Worm (Caenorhabditis elegans): ENCODE results near the gene F46B6.12.

F46B6.12 gene

DNA sequence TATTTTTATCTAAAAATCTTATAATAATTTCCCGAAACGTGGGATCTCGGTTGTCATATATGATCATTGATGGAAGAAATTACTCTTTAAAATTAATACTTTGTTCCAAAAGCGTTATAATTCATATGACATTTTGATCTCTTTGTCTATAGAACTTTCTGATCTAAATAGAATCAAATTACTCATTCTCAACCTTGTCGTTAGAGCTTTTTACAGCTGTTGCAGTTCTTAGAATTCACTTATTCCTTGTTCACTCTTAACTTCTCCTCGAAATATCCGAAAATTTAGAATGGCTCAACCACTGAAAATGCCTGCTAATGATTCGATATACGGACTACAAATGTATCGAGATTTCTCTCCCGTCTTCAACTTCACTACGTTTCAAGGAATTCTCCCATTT, 35.5 kb upstream of the F46B6.12 start, which contains the start of gene sru-29:
sru-29 (plus strand) TSS at position 301 of the 400 bp plus-strand sequence.
- TF ChIP-seq mxl-3 (GFP tag; optimal IDR thresholded peaks at IDR 0.05) (no peak), unc-62 (GFP tag; optimal IDR thresholded peaks at IDR 0.05 in 1 of 2) (no peak), unc-62 (tag; optimal IDR thresholded peaks at IDR 0.05) (no peak), ztf-7 (tag; optimal IDR thresholded peaks at IDR 0.05) (no peak), nhr-6 (tag; optimal IDR thresholded peaks at IDR 0.05) (no peak), ceh-20 (GFP tag; IDR thresholded peaks at IDR 0.05) (no peak), zip-2 (tag; optimal IDR thresholded peaks at IDR 0.05) (no peak), egl-43 (GFP tag; IDR thresholded peaks at IDR 0.05) (no peak), daf-19 (GFP tag; conservative IDR thresholded peaks at IDR 0.05) (no peak), nhr-28 (tag; optimal IDR thresholded peaks at IDR 0.05) (no peak), nhr-77 (tag; optimal IDR thresholded peaks at IDR 0.05) (no peak), lsy-2 (tag; optimal IDR thresholded peaks at IDR 0.05) (no peak), spr-1 (tag; optimal IDR thresholded peaks at IDR 0.05) (no peak), tra-1 (GFP tag; IDR thresholded peaks at IDR 0.05) (no peak)

DNA sequence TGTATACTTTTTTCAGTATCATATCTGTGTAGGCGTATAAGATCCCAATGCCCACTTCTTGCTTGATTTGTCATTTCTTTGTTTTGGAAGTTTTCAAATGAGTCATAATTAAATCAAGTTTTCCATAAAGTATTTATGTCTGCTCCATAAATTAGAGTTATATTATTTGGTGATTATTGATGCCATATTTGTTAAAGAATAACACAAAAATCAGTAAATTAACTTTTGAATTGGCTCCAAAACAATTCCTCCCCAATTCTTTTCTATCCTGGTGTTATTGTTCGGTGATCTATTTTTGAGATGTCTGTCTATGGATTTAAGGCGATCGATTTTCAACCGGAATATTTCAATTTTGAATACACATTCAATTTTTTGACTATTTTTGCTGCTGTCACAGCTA, 29.5 kb upstream of the F46B6.12 start, which contains the start of gene sru-37:
sru-37 (plus strand) TSS at position 301 of the 400 bp plus-strand sequence.
- TF ChIP-seq ceh-32 (tag; optimal IDR thresholded peaks at IDR 0.05; ENCODE audit: poor library complexity): no peak
- no peak for TF ChIP-seq madf-5 (GFP tag; IDR thresholded peaks at IDR 0.05)
- TF ChIP-seq ceh-62 (tag; optimal IDR thresholded peaks at IDR 0.05): no peak
- no peak for TF ChIP-seq T26A8.4 (GFP tag; IDR thresholded peaks at IDR 0.05)
- no peak for TF ChIP-seq F10B5.3 (tag; optimal IDR thresholded peaks at IDR 0.05)
- no peak for TF ChIP-seq hif-1 (tag; optimal IDR thresholded peaks at IDR 0.05)
- no peak for TF ChIP-seq Y5F2A.4 (GFP tag; optimal IDR thresholded peaks at IDR 0.05)
- no peak for TF ChIP-seq dmd-6 (GFP tag; IDR thresholded peaks at IDR 0.05)
- no peak for TF ChIP-seq zfp-2 (tag; optimal IDR thresholded peaks at IDR 0.05)
- TF ChIP-seq ces-1 (GFP tag; optimal IDR thresholded peaks at IDR 0.05): no peak
- TF ChIP-seq ztf-11 (tag; optimal IDR thresholded peaks at IDR 0.05): no peak
- TF ChIP-seq gei-8 (GFP tag; optimal IDR thresholded peaks at IDR 0.05): no peak
- no peak for TF ChIP-seq unc-130 (GFP tag; optimal IDR thresholded peaks at IDR 0.05)
- no peak for TF ChIP-seq nhr-111 (GFP tag; optimal IDR thresholded peaks at IDR 0.05)
- TF ChIP-seq lin-15B (tag; optimal IDR thresholded peaks at IDR 0.05): no peak
- TF ChIP-seq nhr-25 (tag; optimal IDR thresholded peaks at IDR 0.05; ENCODE audit: borderline replicate concordance, insufficient read depth): no peak
- no peak for TF ChIP-seq nhr-102 (tag; optimal IDR thresholded peaks at IDR 0.05)
- TF ChIP-seq ceh-44 (GFP tag; IDR thresholded peaks at IDR 0.05): no peak
- TF ChIP-seq rbr-2 (tag; optimal IDR thresholded peaks at IDR 0.05): no peak
- no peak for TF ChIP-seq unc-39 (tag; optimal IDR thresholded peaks at IDR 0.05)

DNA sequence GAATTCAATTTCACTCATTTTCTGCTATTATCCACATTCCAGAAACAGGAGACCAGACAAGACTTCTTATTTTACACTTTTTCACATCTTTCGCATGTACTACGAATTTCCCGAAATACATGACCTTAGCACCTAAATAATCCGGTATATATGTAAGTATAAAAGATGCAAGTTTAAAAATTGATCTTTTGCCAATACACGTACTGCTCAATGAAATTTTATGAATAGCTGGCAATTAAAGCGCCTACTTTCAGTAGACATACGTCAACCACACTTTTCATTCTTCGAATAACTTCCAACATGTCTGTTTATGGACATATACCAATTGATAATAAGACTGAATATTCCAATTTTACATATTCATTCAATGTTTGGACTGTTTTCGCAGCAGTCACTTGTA, 27.5 kb upstream of the F46B6.12 start, which contains the start of gene sru-39:
sru-39 (plus strand) TSS at position 301 of the 400 bp plus-strand sequence.
- TF ChIP-seq gei-8 (GFP tag; optimal IDR thresholded peaks at IDR 0.05): no peak
- TF ChIP-seq F26F4.8 (GFP tag; conservative IDR thresholded peaks at IDR 0.05): no peak
- TF ChIP-seq lir-3 (tag; optimal IDR thresholded peaks at IDR 0.05): no peak
- no peak for TF ChIP-seq nhr-28 (tag; optimal IDR thresholded peaks at IDR 0.05)
- no peak for TF ChIP-seq dmd-9 (GFP tag; IDR thresholded peaks at IDR 0.05)
- TF ChIP-seq zip-11 (GFP tag; IDR thresholded peaks at IDR 0.05): no peak
- TF ChIP-seq sdz-12 (GFP tag; optimal IDR thresholded peaks at IDR 0.05): no peak
- TF ChIP-seq F37D6.2 (tag; optimal IDR thresholded peaks at IDR 0.05): no peak
- no peak for TF ChIP-seq ceh-20 (GFP tag; IDR thresholded peaks at IDR 0.05)
- TF ChIP-seq T20F7.1 (GFP tag; optimal IDR thresholded peaks at IDR 0.05): no peak
- TF ChIP-seq mdl-1 (tag; optimal IDR thresholded peaks at IDR 0.05): no peak
